Worm (Caenorhabditis elegans) whole organism, L2 larva: Measurements from ENCODE around the gene far-8.

ENCODE experiments used
- C34F6.9 ChIP-seq: fragments of 150-350 bp; optimal IDR thresholded peaks from 2 replicates; lab custom pipeline; 2014; ENCODE audit warnings: missing biosample characterization, missing genetic modification characterization
- F13H6.1 ChIP-seq: sonication (generic microtip); optimal IDR thresholded peaks from 2 replicates; lab custom pipeline; 2016; ENCODE audit warnings: missing genetic modification characterization, missing compliant biosample characterization
- R02D3.7 ChIP-seq: fragments of 150-350 bp; optimal IDR thresholded peaks from 2 replicates; lab custom pipeline; 2014; ENCODE audit warnings: missing biosample characterization, missing genetic modification characterization
- Y55F3AM.14 ChIP-seq: fragments of 200-800 bp; sonication (Bioruptor generic); optimal IDR thresholded peaks from 2 replicates; lab custom pipeline; 2018; ENCODE audit warnings: mild to moderate bottlenecking, missing genetic modification characterization, missing compliant biosample characterization
- alr-1 ChIP-seq: fragments of 150-350 bp; optimal IDR thresholded peaks from 2 replicates; lab custom pipeline; 2014; ENCODE audit warnings: missing biosample characterization, missing genetic modification characterization
- aly-2 ChIP-seq: fragments of 150-350 bp; optimal IDR thresholded peaks from 2 replicates; lab custom pipeline; 2014; ENCODE audit warnings: missing biosample characterization, missing genetic modification characterization
- ama-1 ChIP-seq: fragments of 150-350 bp; optimal IDR thresholded peaks from 2 replicates; lab custom pipeline; 2018; ENCODE audit warnings: inconsistent platforms
- blmp-1 ChIP-seq: sonication (generic microtip); optimal IDR thresholded peaks from 2 replicates; lab custom pipeline; 2017; ENCODE audit warnings: missing genetic modification characterization, mild to moderate bottlenecking, missing compliant biosample characterization, antibody characterized with exemption, moderate library complexity; ENCODE audit not compliant: insufficient read depth
- ceh-16 ChIP-seq: fragments of 150-350 bp; optimal IDR thresholded peaks from 2 replicates; lab custom pipeline; 2014; ENCODE audit warnings: missing biosample characterization, missing genetic modification characterization
- ceh-82 ChIP-seq: fragments of 150-350 bp; optimal IDR thresholded peaks from 2 replicates; lab custom pipeline; 2014; ENCODE audit warnings: missing biosample characterization, missing genetic modification characterization
- crh-2 ChIP-seq: sonication (generic microtip); optimal IDR thresholded peaks from 2 replicates; lab custom pipeline; 2017; ENCODE audit warnings: missing biosample characterization, missing genetic modification characterization
- egl-27 ChIP-seq: sonication (generic microtip); optimal IDR thresholded peaks from 3 replicates; lab custom pipeline; 2017; ENCODE audit warnings: missing biosample characterization, missing genetic modification reagents, missing genetic modification characterization
- elt-1 ChIP-seq: fragments of 150-350 bp; optimal IDR thresholded peaks from 2 replicates; lab custom pipeline; 2014; ENCODE audit warnings: missing biosample characterization, missing genetic modification characterization
- fos-1 ChIP-seq: fragments of 150-350 bp; optimal IDR thresholded peaks from 2 replicates; lab custom pipeline; 2014; ENCODE audit warnings: missing biosample characterization, missing genetic modification characterization
- gmeb-1 ChIP-seq: fragments of 150-350 bp; optimal IDR thresholded peaks from 2 replicates; lab custom pipeline; 2014; ENCODE audit warnings: missing biosample characterization, missing genetic modification characterization
- lin-11 ChIP-seq: fragments of 150-350 bp; sonication (generic microtip); optimal IDR thresholded peaks from 2 replicates; lab custom pipeline; 2014; ENCODE audit warnings: missing biosample characterization, missing genetic modification characterization, inconsistent platforms, mixed read lengths
- lin-13 ChIP-seq: fragments of 150-350 bp; optimal IDR thresholded peaks from 2 replicates; lab custom pipeline; 2014; ENCODE audit warnings: missing biosample characterization, missing genetic modification reagents, missing genetic modification characterization
- lin-39 ChIP-seq: fragments of 150-350 bp; optimal IDR thresholded peaks from 2 replicates; lab custom pipeline; 2014; ENCODE audit warnings: missing biosample characterization, missing genetic modification reagents, missing genetic modification characterization
- lsy-2 ChIP-seq, 2 experiments: fragments of 150-350 bp in 1 of 2; sonication (generic microtip) in 1 of 2; optimal IDR thresholded peaks; 2 replicates each; lab custom pipeline; 2014 to 2017; ENCODE audit warnings: missing biosample characterization in 2 of 2, missing genetic modification characterization in 2 of 2
- mab-5 ChIP-seq: fragments of 150-350 bp; optimal IDR thresholded peaks from 2 replicates; lab custom pipeline; 2014; ENCODE audit warnings: missing biosample characterization, missing genetic modification characterization
- mbf-1 ChIP-seq: sonication (generic microtip); optimal IDR thresholded peaks from 2 replicates; lab custom pipeline; 2017; ENCODE audit warnings: missing biosample characterization, missing genetic modification characterization
- nhr-10 ChIP-seq: sonication (generic microtip); optimal IDR thresholded peaks from 2 replicates; lab custom pipeline; 2017; ENCODE audit warnings: missing biosample characterization, missing genetic modification characterization
- nhr-12 ChIP-seq: fragments of 150-350 bp; optimal IDR thresholded peaks from 2 replicates; lab custom pipeline; 2014; ENCODE audit warnings: missing biosample characterization, missing genetic modification characterization
- nhr-21 ChIP-seq: fragments of 150-350 bp; optimal IDR thresholded peaks from 2 replicates; lab custom pipeline; 2014; ENCODE audit warnings: missing biosample characterization, missing genetic modification characterization
- nhr-23 ChIP-seq: fragments of 150-350 bp; optimal IDR thresholded peaks from 2 replicates; lab custom pipeline; 2014; ENCODE audit warnings: missing biosample characterization, missing genetic modification reagents, missing genetic modification characterization
- nhr-237 ChIP-seq: fragments of 150-350 bp; optimal IDR thresholded peaks from 2 replicates; lab custom pipeline; 2014; ENCODE audit warnings: missing biosample characterization, missing genetic modification characterization
- nhr-25 ChIP-seq: fragments of 150-350 bp; sonication (generic microtip); optimal IDR thresholded peaks from 3 replicates; lab custom pipeline; 2014; ENCODE audit warnings: missing biosample characterization, missing genetic modification characterization
- sma-3 ChIP-seq: sonication (generic microtip); optimal IDR thresholded peaks from 2 replicates; lab custom pipeline; 2016; ENCODE audit warnings: missing genetic modification reagents, missing genetic modification characterization, missing compliant biosample characterization
- sma-9 ChIP-seq, 2 experiments: fragments of 150-350 bp in 1 of 2; sonication (generic microtip) in 1 of 2; optimal IDR thresholded peaks; 2 replicates each; lab custom pipeline; 2014 to 2016; ENCODE audit warnings: missing genetic modification characterization in 2 of 2, mild to moderate bottlenecking in 1 of 2, missing biosample characterization in 1 of 2, missing compliant biosample characterization in 1 of 2, missing genetic modification reagents in 1 of 2, moderate library complexity in 1 of 2
- snpc-4 ChIP-seq: fragments of 150-350 bp; optimal IDR thresholded peaks from 2 replicates; lab custom pipeline; 2014; ENCODE audit warnings: missing biosample characterization, missing genetic modification characterization
- unc-62 ChIP-seq: fragments of 150-350 bp; optimal IDR thresholded peaks from 2 replicates; lab custom pipeline; 2014; ENCODE audit warnings: missing biosample characterization, missing genetic modification reagents, missing genetic modification characterization
- zag-1 ChIP-seq: fragments of 150-350 bp; optimal IDR thresholded peaks from 2 replicates; lab custom pipeline; 2014; ENCODE audit warnings: missing biosample characterization, missing genetic modification characterization
- ztf-11 ChIP-seq: sonication (generic microtip); optimal IDR thresholded peaks from 2 replicates; lab custom pipeline; 2017; ENCODE audit warnings: missing biosample characterization, missing genetic modification characterization
- ztf-4 ChIP-seq: fragments of 150-350 bp; optimal IDR thresholded peaks from 2 replicates; lab custom pipeline; 2014; ENCODE audit warnings: missing biosample characterization, missing genetic modification characterization

Gene far-8

ce11 chrIII:794984-795596 is 47.6 kb upstream of the far-8 start, which contains the start of gene trpp-11:
Gene trpp-11, plus strand, starts transcription at chrIII:795136.
- no peak for TF ChIP-seq egl-27 (tag; lab: Kevin White, UChicago)
- TF ChIP-seq ama-1, result no peak
- no peak for TF ChIP-seq C34F6.9
- no peak for TF ChIP-seq aly-2 (tag; lab: Kevin White, UChicago)
- no peak for TF ChIP-seq nhr-10 (tag; lab: Kevin White, UChicago)
- no peak for TF ChIP-seq lsy-2 (tag; optimal IDR thresholded peaks at IDR 0.05; lab: Kevin White, UChicago)
- no peak for TF ChIP-seq sma-9 (GFP tag; optimal IDR thresholded peaks at IDR 0.05; lab: Kevin White, UChicago)
- TF ChIP-seq sma-9 (tag; optimal IDR thresholded peaks at IDR 0.05; lab: Kevin White, UChicago), result no peak
- TF ChIP-seq lin-39 (tag; lab: Kevin White, UChicago), result no peak
- no peak for TF ChIP-seq ceh-16 (tag; lab: Kevin White, UChicago)
- TF ChIP-seq nhr-21 (tag; lab: Kevin White, UChicago), result no peak
- no peak for TF ChIP-seq ztf-11 (tag; lab: Kevin White, UChicago)
- TF ChIP-seq ztf-4 (tag; lab: Kevin White, UChicago), result no peak
- no peak for TF ChIP-seq gmeb-1 (tag; lab: Kevin White, UChicago)
- no peak for TF ChIP-seq lin-11
- no peak for TF ChIP-seq ceh-82 (tag; lab: Kevin White, UChicago)

ce11 chrIII:797507-797906 is 45.2 kb upstream of the far-8 start:
- TF ChIP-seq lin-13 (no peak), lsy-2 (tag; optimal IDR thresholded peaks at IDR 0.05; lab: Kevin White, UChicago) (no peak), unc-62 (GFP tag; lab: Kevin White, UChicago) (no peak), ztf-11 (tag; lab: Kevin White, UChicago) (no peak), nhr-12 (tag; lab: Kevin White, UChicago) (no peak), F13H6.1 (tag; lab: Kevin White, UChicago) (no peak), sma-3 (GFP tag; lab: Kevin White, UChicago) (no peak), ceh-82 (tag; lab: Kevin White, UChicago) (no peak), C34F6.9 (no peak), R02D3.7 (no peak), nhr-10 (tag; lab: Kevin White, UChicago) (no peak), nhr-25 (tag; lab: Kevin White, UChicago) (no peak), fos-1 (tag; lab: Kevin White, UChicago) (no peak), ztf-4 (tag; lab: Kevin White, UChicago) (no peak), elt-1 (tag; lab: Kevin White, UChicago) (no peak), egl-27 (tag; lab: Kevin White, UChicago) (no peak)
- TF ChIP-seq, all 48 proteins: peak for 0

ce11 chrIII:802041-802440 is 40.7 kb upstream of the far-8 start:
- TF ChIP-seq ztf-11 (tag; lab: Kevin White, UChicago) (no peak), elt-1 (tag; lab: Kevin White, UChicago) (no peak), zag-1 (tag; lab: Kevin White, UChicago) (no peak), alr-1 (tag; lab: Kevin White, UChicago) (no peak)

DNA sequence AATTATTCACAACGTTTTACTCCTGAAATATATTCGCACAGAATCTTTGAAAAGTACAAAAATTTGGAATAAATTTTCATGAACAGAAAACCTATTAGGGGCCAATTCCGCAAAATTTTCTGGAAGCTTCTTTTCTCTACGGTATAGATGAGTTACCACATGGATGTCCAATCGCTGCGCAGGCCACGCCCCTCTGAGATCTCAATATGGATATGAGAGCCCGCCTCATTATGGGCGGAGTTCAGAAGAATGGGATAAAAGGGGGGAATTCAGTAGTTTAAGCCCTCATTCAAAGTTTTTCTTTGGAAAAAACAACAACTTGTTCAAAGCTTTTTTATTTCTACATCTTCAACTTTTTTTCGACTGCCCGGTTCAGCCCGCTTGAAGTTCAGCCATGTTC is 31.2 kb upstream of the far-8 start, which contains the start of gene daf-7:
daf-7 (plus strand) TSS at position 301 of the 400 bp plus-strand sequence.
- TF ChIP-seq nhr-237, result no peak
- no peak for TF ChIP-seq mab-5 (tag; lab: Kevin White, UChicago)
- TF ChIP-seq C34F6.9, result no peak
- no peak for TF ChIP-seq nhr-23 (tag; lab: Kevin White, UChicago)
- TF ChIP-seq nhr-21 (tag; lab: Kevin White, UChicago), result no peak
- TF ChIP-seq, all 48 proteins: peak for 0

ce11 chrIII:815845-816244 is 26.9 kb upstream of the far-8 start, which contains the start of gene dac-1:
Gene dac-1, plus strand, starts transcription at chrIII:816145.
- TF ChIP-seq blmp-1 (tag; lab: Kevin White, UChicago), result no peak

ce11 chrIII:819313-819712 is 23.4 kb upstream of the far-8 start:
- TF ChIP-seq lin-11, result no peak
- no peak for TF ChIP-seq C34F6.9
- TF ChIP-seq crh-2, result no peak
- TF ChIP-seq lin-13, result no peak
- no peak for TF ChIP-seq Y55F3AM.14
- TF ChIP-seq aly-2 (tag; lab: Kevin White, UChicago), result no peak
- peak; percentile 69 for TF ChIP-seq snpc-4
- no peak for TF ChIP-seq mbf-1 (tag; lab: Kevin White, UChicago)
